Fruit fly (Drosophila melanogaster) whole organism, prepupa: Measurements from ENCODE around the gene mRNA-cap.

Experiments used
- Blimp-1 ChIP-seq: fragments of 200-800 bp; sonication (Bioruptor generic); optimal IDR thresholded peaks from 3 replicates; lab custom pipeline; 2017; ENCODE audit warnings: missing biosample characterization, missing genetic modification characterization, mild to moderate bottlenecking, moderate library complexity, missing genetic modification reagents
- CG10631 ChIP-seq: fragments of 200-800 bp; sonication (Bioruptor generic); optimal IDR thresholded peaks from 2 replicates; lab custom pipeline; 2016; ENCODE audit warnings: missing biosample characterization, missing genetic modification characterization
- CG11294 ChIP-seq: fragments of 200-800 bp; sonication (Bioruptor generic); IDR thresholded peaks from 2 replicates; pipeline ENCODE4 v1.3.6; 2022; ENCODE audit warnings: missing biosample characterization, missing genetic modification characterization
- CG11762 ChIP-seq: fragments of 200-800 bp; sonication (Bioruptor generic); optimal IDR thresholded peaks from 3 replicates; lab custom pipeline; 2016; ENCODE audit warnings: missing biosample characterization, missing genetic modification characterization; ENCODE audit not compliant: insufficient read depth
- CG11902 ChIP-seq: fragments of 200-800 bp; sonication (Bioruptor generic); optimal IDR thresholded peaks from 3 replicates; lab custom pipeline; 2016; ENCODE audit warnings: missing biosample characterization, missing genetic modification characterization
- CG15336 ChIP-seq: fragments of 200-800 bp; sonication (Bioruptor generic); IDR thresholded peaks from 2 replicates; pipeline ENCODE4 v1.3.6; 2022; ENCODE audit warnings: missing biosample characterization, missing genetic modification characterization
- CG1621 ChIP-seq: fragments of 200-800 bp; sonication (Bioruptor generic); optimal IDR thresholded peaks from 3 replicates; lab custom pipeline; 2018; ENCODE audit warnings: missing biosample characterization, mild to moderate bottlenecking, missing genetic modification characterization
- CG16779 ChIP-seq: fragments of 200-800 bp; sonication (Bioruptor generic); optimal IDR thresholded peaks from 3 replicates; lab custom pipeline; 2017; ENCODE audit warnings: missing biosample characterization, mild to moderate bottlenecking, missing genetic modification characterization
- CG3032 ChIP-seq: fragments of 200-800 bp; optimal IDR thresholded peaks from 2 replicates; lab custom pipeline; 2019; ENCODE audit warnings: missing biosample characterization, mild to moderate bottlenecking, missing genetic modification characterization, moderate library complexity
- CG31627 ChIP-seq: fragments of 200-800 bp; sonication (Bioruptor generic); optimal IDR thresholded peaks from 3 replicates; lab custom pipeline; 2016; ENCODE audit warnings: missing biosample characterization, missing genetic modification characterization
- CG32006 ChIP-seq: fragments of 200-800 bp; sonication (Bioruptor generic); optimal IDR thresholded peaks from 3 replicates; lab custom pipeline; 2017; ENCODE audit warnings: missing biosample characterization, mild to moderate bottlenecking, missing genetic modification characterization
- CG34406 ChIP-seq: fragments of 200-800 bp; sonication (Bioruptor generic); optimal IDR thresholded peaks from 3 replicates; lab custom pipeline; 2016; ENCODE audit warnings: missing biosample characterization, missing genetic modification characterization
- CG4318 ChIP-seq: fragments of 200-800 bp; sonication (Bioruptor generic); optimal IDR thresholded peaks from 3 replicates; lab custom pipeline; 2017; ENCODE audit warnings: missing biosample characterization, mild to moderate bottlenecking, missing genetic modification characterization
- CG6163 ChIP-seq: fragments of 200-800 bp; sonication (Bioruptor generic); IDR thresholded peaks from 3 replicates; pipeline ENCODE4 v1.3.6; 2022; ENCODE audit warnings: missing biosample characterization, missing genetic modification characterization
- CG6276 ChIP-seq: fragments of 200-800 bp; sonication (Bioruptor generic); optimal IDR thresholded peaks from 2 replicates; lab custom pipeline; 2017; ENCODE audit warnings: missing biosample characterization, mild to moderate bottlenecking, missing genetic modification characterization
- CG6808 ChIP-seq: fragments of 200-800 bp; sonication (Bioruptor generic); optimal IDR thresholded peaks from 3 replicates; lab custom pipeline; 2017; ENCODE audit warnings: missing biosample characterization, missing genetic modification characterization, mild to moderate bottlenecking, moderate library complexity, missing genetic modification reagents
- CG6854 ChIP-seq: fragments of 200-800 bp; sonication (Bioruptor generic); optimal IDR thresholded peaks from 2 replicates; lab custom pipeline; 2017; ENCODE audit warnings: missing biosample characterization, mild to moderate bottlenecking, missing genetic modification characterization
- CG7368 ChIP-seq: fragments of 200-800 bp; sonication (Bioruptor generic); optimal IDR thresholded peaks from 3 replicates; lab custom pipeline; 2016; ENCODE audit warnings: missing biosample characterization, missing genetic modification characterization
- CG8319 ChIP-seq: fragments of 200-800 bp; sonication (Bioruptor generic); optimal IDR thresholded peaks from 3 replicates; lab custom pipeline; 2016; ENCODE audit warnings: missing biosample characterization, missing genetic modification characterization
- CG8632 ChIP-seq: fragments of 200-800 bp; sonication (Bioruptor generic); optimal IDR thresholded peaks from 3 replicates; lab custom pipeline; 2016; ENCODE audit warnings: missing biosample characterization, missing genetic modification characterization
- CG9139 ChIP-seq: fragments of 200-800 bp; sonication (Bioruptor generic); optimal IDR thresholded peaks from 3 replicates; lab custom pipeline; 2017; ENCODE audit warnings: missing biosample characterization, mild to moderate bottlenecking, missing genetic modification characterization
- Eip75B ChIP-seq: fragments of 200-800 bp; sonication (Bioruptor generic); optimal IDR thresholded peaks from 3 replicates; lab custom pipeline; 2016; ENCODE audit warnings: missing biosample characterization, missing genetic modification characterization
- Eip78C ChIP-seq: fragments of 200-800 bp; sonication (Bioruptor generic); peaks from one replicate; lab custom pipeline; 2016; ENCODE audit warnings: missing biosample characterization, missing genetic modification characterization
- Eip93F ChIP-seq: fragments of 200-800 bp; sonication (Bioruptor generic); optimal IDR thresholded peaks from 2 replicates; lab custom pipeline; 2016; ENCODE audit warnings: missing biosample characterization, mild to moderate bottlenecking, missing genetic modification characterization
- Ets96B ChIP-seq: fragments of 200-800 bp; optimal IDR thresholded peaks from 2 replicates; lab custom pipeline; 2019; ENCODE audit warnings: missing biosample characterization, mild to moderate bottlenecking, missing genetic modification characterization, moderate library complexity
- Hr38 ChIP-seq: sonication (Bioruptor generic); optimal IDR thresholded peaks from 2 replicates; lab custom pipeline; 2016; ENCODE audit warnings: missing biosample characterization, missing genetic modification characterization
- Hr39 ChIP-seq: fragments of 200-800 bp; sonication (Bioruptor generic); optimal IDR thresholded peaks from 2 replicates; lab custom pipeline; 2016; ENCODE audit warnings: missing biosample characterization, missing genetic modification characterization
- Hr4 ChIP-seq: fragments of 200-800 bp; sonication (Bioruptor generic); optimal IDR thresholded peaks from 3 replicates; lab custom pipeline; 2016; ENCODE audit warnings: missing biosample characterization, missing genetic modification characterization
- Met ChIP-seq: fragments of 200-800 bp; sonication (Bioruptor generic); optimal IDR thresholded peaks from 3 replicates; lab custom pipeline; 2016; ENCODE audit warnings: missing biosample characterization, missing genetic modification characterization
- OdsH ChIP-seq: fragments of 200-800 bp; sonication (Bioruptor generic); optimal IDR thresholded peaks from 3 replicates; lab custom pipeline; 2016; ENCODE audit warnings: missing biosample characterization, missing genetic modification characterization
- Sox102F ChIP-seq: fragments of 200-800 bp; sonication (Bioruptor generic); optimal IDR thresholded peaks from 2 replicates; lab custom pipeline; 2016; ENCODE audit warnings: missing biosample characterization, mild to moderate bottlenecking, missing genetic modification characterization
- Sox14 ChIP-seq: fragments of 200-800 bp; sonication (Bioruptor generic); optimal IDR thresholded peaks from 3 replicates; lab custom pipeline; 2016; ENCODE audit warnings: missing biosample characterization, missing genetic modification characterization
- Sox15 ChIP-seq: fragments of 200-800 bp; sonication (Bioruptor generic); optimal IDR thresholded peaks from 3 replicates; lab custom pipeline; 2016; ENCODE audit warnings: missing biosample characterization, missing genetic modification characterization
- achi ChIP-seq: fragments of 200-800 bp; sonication (Bioruptor generic); optimal IDR thresholded peaks from 3 replicates; lab custom pipeline; 2016; ENCODE audit warnings: missing biosample characterization, missing genetic modification characterization
- acj6 ChIP-seq: fragments of 200-800 bp; sonication (Bioruptor generic); optimal IDR thresholded peaks from 3 replicates; lab custom pipeline; 2016; ENCODE audit warnings: missing biosample characterization, missing genetic modification characterization
- cyc ChIP-seq: fragments of 200-800 bp; sonication (Bioruptor generic); optimal IDR thresholded peaks from 3 replicates; lab custom pipeline; 2016; ENCODE audit warnings: missing biosample characterization, missing genetic modification characterization
- dac ChIP-seq: fragments of 200-800 bp; sonication (Bioruptor generic); optimal IDR thresholded peaks from 2 replicates; lab custom pipeline; 2017; ENCODE audit warnings: missing biosample characterization, mild to moderate bottlenecking, missing genetic modification characterization
- eg ChIP-seq: fragments of 200-800 bp; sonication (Bioruptor generic); IDR thresholded peaks from 3 replicates; pipeline ENCODE4 v1.3.6; 2022; ENCODE audit warnings: missing biosample characterization, missing genetic modification characterization
- esn ChIP-seq: fragments of 200-800 bp; sonication (Bioruptor generic); optimal IDR thresholded peaks from 2 replicates; lab custom pipeline; 2016; ENCODE audit warnings: missing biosample characterization, mild to moderate bottlenecking, missing genetic modification characterization, moderate library complexity
- fd59A ChIP-seq: fragments of 200-800 bp; sonication (Bioruptor generic); optimal IDR thresholded peaks from 2 replicates; lab custom pipeline; 2017; ENCODE audit warnings: missing biosample characterization, mild to moderate bottlenecking, missing genetic modification characterization, missing genetic modification reagents
- fkh ChIP-seq: fragments of 200-800 bp; sonication (Bioruptor generic); optimal IDR thresholded peaks from 3 replicates; lab custom pipeline; 2017; ENCODE audit warnings: missing biosample characterization, mild to moderate bottlenecking, missing genetic modification characterization, moderate library complexity
- lz ChIP-seq: fragments of 200-800 bp; sonication (Bioruptor generic); optimal IDR thresholded peaks from 3 replicates; lab custom pipeline; 2016; ENCODE audit warnings: missing biosample characterization, missing genetic modification characterization
- net ChIP-seq: fragments of 200-800 bp; sonication (Bioruptor generic); optimal IDR thresholded peaks from 3 replicates; lab custom pipeline; 2016; ENCODE audit warnings: missing biosample characterization, missing genetic modification characterization
- salr ChIP-seq, 2 experiments: fragments of 200-800 bp; sonication (Bioruptor generic); optimal IDR thresholded peaks; 3 replicates each; lab custom pipeline; 2016 to 2018; ENCODE audit warnings: missing biosample characterization in 2 of 2, missing genetic modification characterization in 2 of 2, mild to moderate bottlenecking in 1 of 2
- spab ChIP-seq: fragments of 200-800 bp; sonication (Bioruptor generic); optimal IDR thresholded peaks from 2 replicates; lab custom pipeline; 2017; ENCODE audit warnings: missing biosample characterization, mild to moderate bottlenecking, missing genetic modification characterization, missing genetic modification reagents
- svp ChIP-seq: fragments of 200-800 bp; sonication (Bioruptor generic); peaks from one replicate; lab custom pipeline; 2016; ENCODE audit warnings: missing biosample characterization, missing genetic modification characterization
- topi ChIP-seq: fragments of 200-800 bp; sonication (Bioruptor generic); optimal IDR thresholded peaks from 3 replicates; lab custom pipeline; 2016; ENCODE audit warnings: missing biosample characterization, missing genetic modification characterization
- vri ChIP-seq: fragments of 200-800 bp; sonication (Bioruptor generic); optimal IDR thresholded peaks from 3 replicates; lab custom pipeline; 2016; ENCODE audit warnings: missing biosample characterization, mild to moderate bottlenecking, missing genetic modification characterization

The mRNA-cap gene

DNA sequence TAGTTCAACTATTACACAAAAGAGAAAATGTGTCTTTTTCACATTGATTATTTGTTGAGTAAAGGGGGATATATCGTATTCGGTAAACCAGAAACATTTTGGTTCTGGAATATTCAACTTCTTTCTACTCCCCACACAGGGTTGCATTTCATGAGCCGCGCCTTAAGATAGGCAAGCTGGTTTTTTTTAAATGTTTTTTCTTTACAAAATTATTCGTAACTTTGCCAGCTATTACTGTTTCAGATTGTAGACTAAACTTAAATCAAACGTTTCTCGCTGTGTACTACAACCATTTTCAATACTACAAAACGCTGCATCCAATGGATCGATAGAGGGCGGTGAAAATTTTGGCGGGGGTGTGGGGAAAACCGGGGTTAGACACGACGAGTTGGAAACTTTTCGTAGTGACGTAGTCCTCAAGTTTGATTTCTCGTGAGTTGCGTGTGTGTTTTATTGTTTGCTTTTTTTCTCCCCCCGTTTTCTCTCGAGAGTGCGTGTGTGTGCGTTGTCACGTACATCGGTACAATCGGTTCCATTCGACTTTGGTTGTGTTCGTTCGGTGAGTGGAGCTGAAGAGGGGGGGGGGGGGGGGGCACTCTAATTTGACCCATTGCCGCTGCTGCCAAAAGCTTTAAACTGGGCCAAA, 29.0 kb downstream of the mRNA-cap start (continued):
- no peak for TF ChIP-seq spab (GFP tag; lab: Kevin White, UChicago)
- no peak for TF ChIP-seq topi (GFP tag; lab: Kevin White, UChicago)
- TF ChIP-seq Ets96B (tag; lab: Kevin White, UChicago): no peak
- peak; percentile 42 for TF ChIP-seq OdsH
- no peak for TF ChIP-seq Hr39 (GFP tag; lab: Kevin White, UChicago)
- no peak for TF ChIP-seq Eip93F
- no peak for TF ChIP-seq svp
- TF ChIP-seq CG6276: peak; percentile 51
- TF ChIP-seq fd59A (GFP tag; lab: Kevin White, UChicago): no peak
- TF ChIP-seq CG4318 (GFP tag; lab: Kevin White, UChicago): peak; percentile 59
- no peak for TF ChIP-seq CG11294 (GFP tag; lab: Robert Waterston, UW)
- no peak for TF ChIP-seq CG11762 (GFP tag; lab: Kevin White, UChicago)
- TF ChIP-seq eg (GFP tag; lab: Robert Waterston, UW): peak; percentile 72
- peak; percentile 66 for TF ChIP-seq CG15336
- TF ChIP-seq cyc (GFP tag; lab: Kevin White, UChicago): no peak
- TF ChIP-seq lz: no peak
- TF ChIP-seq esn: no peak
- TF ChIP-seq CG32006 (GFP tag; lab: Kevin White, UChicago): peak; percentile 77
- peak; percentile 5 for TF ChIP-seq net (GFP tag; lab: Kevin White, UChicago)
- TF ChIP-seq CG8319 (GFP tag; lab: Kevin White, UChicago): no peak
- no peak for TF ChIP-seq CG11902 (GFP tag; lab: Kevin White, UChicago)
- no peak for TF ChIP-seq Met (GFP tag; lab: Kevin White, UChicago)
- no peak for TF ChIP-seq CG8632 (GFP tag; lab: Kevin White, UChicago)

DNA sequence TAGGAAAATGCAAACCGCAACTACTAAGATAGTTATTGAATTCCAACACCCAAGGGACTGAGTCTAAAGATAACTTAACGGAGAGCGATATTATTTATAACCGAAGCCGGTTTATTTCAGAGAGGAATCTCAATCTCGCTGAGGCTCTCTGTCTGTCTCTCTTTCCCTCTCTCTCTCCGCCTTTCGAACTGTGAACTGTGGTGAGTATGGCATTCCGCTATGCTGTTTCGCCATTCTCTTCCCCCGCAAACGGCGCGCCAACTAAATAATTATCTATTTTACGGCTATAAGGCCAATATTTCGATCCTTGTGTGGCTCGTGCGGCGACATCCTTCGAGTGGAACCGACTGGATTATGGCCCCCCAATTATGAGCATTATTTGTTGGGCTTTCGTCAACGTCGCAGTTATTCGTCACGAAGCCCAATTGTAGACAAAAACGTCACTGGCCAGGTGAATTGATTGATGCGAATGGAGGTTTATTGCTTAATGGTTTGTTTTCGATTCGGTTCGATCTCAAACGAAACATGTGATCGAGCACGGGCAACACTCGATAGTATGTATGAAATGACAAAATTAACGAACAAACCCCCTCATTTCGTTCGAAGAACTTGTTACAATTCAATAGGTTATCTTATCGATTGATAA, 30.4 kb downstream of the mRNA-cap start:
- TF ChIP-seq achi (GFP tag; lab: Kevin White, UChicago) (no peak), CG15336 (no peak; the same call in 1 of the 2 replicates), Eip75B (GFP tag; lab: Kevin White, UChicago) (no peak), OdsH (no peak), svp (peak; percentile 47), CG6276 (no peak), topi (GFP tag; lab: Kevin White, UChicago) (no peak), Ets96B (tag; lab: Kevin White, UChicago) (no peak), CG31627 (no peak), CG7368 (GFP tag; lab: Kevin White, UChicago) (no peak), Sox15 (GFP tag; lab: Kevin White, UChicago) (no peak), acj6 (no peak), CG16779 (tag; lab: Kevin White, UChicago) (no peak), Eip78C (GFP tag; lab: Kevin White, UChicago) (peak; percentile 4), Blimp-1 (no peak), fkh (no peak), CG1621 (peak; percentile 61), CG6163 (GFP tag; lab: Robert Waterston, UW) (0 out of 3 replicates have a peak, but pooled peaks have one; percentile 42), CG4318 (GFP tag; lab: Kevin White, UChicago) (no peak), Hr38 (GFP tag; lab: Kevin White, UChicago) (no peak), CG10631 (GFP tag; lab: Kevin White, UChicago) (no peak), CG34406 (GFP tag; lab: Kevin White, UChicago) (no peak), Sox102F (GFP tag; lab: Kevin White, UChicago) (no peak), lz (no peak), CG3032 (tag; lab: Kevin White, UChicago) (no peak), net (GFP tag; lab: Kevin White, UChicago) (no peak), CG6854 (GFP tag; lab: Kevin White, UChicago) (no peak), CG6808 (GFP tag; lab: Kevin White, UChicago) (peak; percentile 1), salr (GFP tag; optimal IDR thresholded peaks at IDR 0.05; lab: Kevin White, UChicago) (no peak), eg (GFP tag; lab: Robert Waterston, UW) (peak; percentile 18; the same call in 1 of the 3 replicates), Hr4 (no peak), CG32006 (GFP tag; lab: Kevin White, UChicago) (no peak), dac (GFP tag; lab: Kevin White, UChicago) (no peak), vri (GFP tag; lab: Kevin White, UChicago) (no peak), CG9139 (GFP tag; lab: Kevin White, UChicago) (peak; percentile 38), Sox14 (GFP tag; lab: Kevin White, UChicago) (no peak)
